Worm (Caenorhabditis elegans) whole organism, L1 larva: ENCODE data around the gene R160.13.

Source experiments
- F16B12.6 ChIP-seq: fragments of 150-350 bp; optimal IDR thresholded peaks from 2 replicates; lab custom pipeline; 2014; ENCODE audit warnings: missing biosample characterization, missing genetic modification characterization
- alr-1 ChIP-seq: fragments of 200-800 bp; sonication (Bioruptor generic); optimal IDR thresholded peaks from 2 replicates; lab custom pipeline; 2018; ENCODE audit warnings: borderline replicate concordance, mild to moderate bottlenecking, missing genetic modification characterization, missing compliant biosample characterization
- blmp-1 ChIP-seq: fragments of 150-350 bp; optimal IDR thresholded peaks from 2 replicates; lab custom pipeline; 2014; ENCODE audit warnings: missing biosample characterization, missing genetic modification characterization
- ceh-82 ChIP-seq, 3 experiments: fragments of 150-350 bp in 1 of 3; sonication (generic microtip) in 2 of 3; optimal IDR thresholded peaks; 2 replicates each; lab custom pipeline; 2014 to 2017; ENCODE audit warnings: missing biosample characterization in 3 of 3, missing genetic modification characterization in 3 of 3
- ceh-88 ChIP-seq: fragments of 200-800 bp; sonication (Bioruptor generic); IDR thresholded peaks from 2 replicates; pipeline ENCODE4 v1.3.6; 2022; ENCODE audit warnings: missing genetic modification characterization, missing compliant biosample characterization
- ceh-90 ChIP-seq: sonication (generic microtip); optimal IDR thresholded peaks from 2 replicates; lab custom pipeline; 2016; ENCODE audit warnings: missing genetic modification characterization, missing compliant biosample characterization
- ces-1 ChIP-seq: fragments of 150-350 bp; optimal IDR thresholded peaks from 2 replicates; lab custom pipeline; 2014; ENCODE audit warnings: missing biosample characterization, missing genetic modification reagents, missing genetic modification characterization
- efl-1 ChIP-seq, 4 experiments: fragments of 150-350 bp; optimal IDR thresholded peaks in 3 of 4; peaks in 1 of 4; 1 replicate in 1 of 4; 2 replicates in 3 of 4; lab custom pipeline; 2014; ENCODE audit warnings: missing biosample characterization in 2 of 4, missing genetic modification characterization in 2 of 4, missing genetic modification reagents in 2 of 4
- elt-2 ChIP-seq: sonication (generic microtip); optimal IDR thresholded peaks from 2 replicates; lab custom pipeline; 2016; ENCODE audit warnings: missing genetic modification characterization, mild to moderate bottlenecking, inconsistent platforms, missing compliant biosample characterization, missing genetic modification reagents
- fkh-8 ChIP-seq: sonication (generic microtip); optimal IDR thresholded peaks from 2 replicates; lab custom pipeline; 2016; ENCODE audit warnings: mild to moderate bottlenecking, missing genetic modification characterization, missing compliant biosample characterization
- fos-1 ChIP-seq: fragments of 150-350 bp; optimal IDR thresholded peaks from 2 replicates; lab custom pipeline; 2014; ENCODE audit warnings: missing biosample characterization, missing genetic modification characterization
- grh-1 ChIP-seq: fragments of 200-800 bp; sonication (Bioruptor generic); IDR thresholded peaks from 2 replicates; pipeline ENCODE4 v1.3.6; 2022; ENCODE audit warnings: missing genetic modification reagents, missing genetic modification characterization, missing compliant biosample characterization
- hlh-17 ChIP-seq: fragments of 200-800 bp; sonication (Bioruptor generic); optimal IDR thresholded peaks from 2 replicates; lab custom pipeline; 2018; ENCODE audit warnings: missing genetic modification characterization, mild to moderate bottlenecking, missing compliant biosample characterization, moderate library complexity, borderline replicate concordance
- irx-1 ChIP-seq: sonication (generic microtip); optimal IDR thresholded peaks from 2 replicates; lab custom pipeline; 2016; ENCODE audit warnings: missing genetic modification characterization, missing compliant biosample characterization
- lin-39 ChIP-seq: fragments of 150-350 bp; optimal IDR thresholded peaks from 2 replicates; lab custom pipeline; 2014; ENCODE audit warnings: missing biosample characterization, missing genetic modification reagents, missing genetic modification characterization
- mab-9 ChIP-seq: fragments of 200-800 bp; sonication (Bioruptor generic); IDR thresholded peaks from 2 replicates; pipeline ENCODE4 v1.3.6; 2022; ENCODE audit warnings: missing genetic modification reagents, missing genetic modification characterization, missing compliant biosample characterization
- mef-2 ChIP-seq: fragments of 150-350 bp; optimal IDR thresholded peaks from 2 replicates; lab custom pipeline; 2014; ENCODE audit warnings: missing biosample characterization, missing genetic modification characterization
- nhr-11 ChIP-seq: fragments of 150-350 bp; optimal IDR thresholded peaks from 2 replicates; lab custom pipeline; 2014; ENCODE audit warnings: missing biosample characterization, missing genetic modification characterization
- nhr-47 ChIP-seq: sonication (generic microtip); optimal IDR thresholded peaks from 2 replicates; lab custom pipeline; 2016; ENCODE audit warnings: mild to moderate bottlenecking, missing genetic modification characterization, moderate library complexity, missing compliant biosample characterization
- nhr-71 ChIP-seq: sonication (generic microtip); optimal IDR thresholded peaks from 2 replicates; lab custom pipeline; 2016; ENCODE audit warnings: mild to moderate bottlenecking, missing genetic modification characterization, moderate library complexity, missing compliant biosample characterization
- nhr-90 ChIP-seq: sonication (generic microtip); optimal IDR thresholded peaks from 2 replicates; lab custom pipeline; 2016; ENCODE audit warnings: mild to moderate bottlenecking, missing genetic modification characterization, missing compliant biosample characterization; ENCODE audit not compliant: poor library complexity
- pag-3 ChIP-seq: sonication (generic microtip); optimal IDR thresholded peaks from 2 replicates; lab custom pipeline; 2017; ENCODE audit warnings: missing genetic modification characterization, mild to moderate bottlenecking, missing compliant biosample characterization, antibody characterized with exemption, borderline replicate concordance; ENCODE audit not compliant: insufficient read depth
- skn-1 ChIP-seq: fragments of 150-350 bp; optimal IDR thresholded peaks from 2 replicates; lab custom pipeline; 2014; ENCODE audit warnings: missing biosample characterization, missing genetic modification characterization
- sox-4 ChIP-seq: sonication (generic microtip); optimal IDR thresholded peaks from 2 replicates; lab custom pipeline; 2016; ENCODE audit warnings: missing genetic modification characterization, missing compliant biosample characterization
- sptf-1 ChIP-seq: fragments of 150-350 bp; optimal IDR thresholded peaks from 2 replicates; lab custom pipeline; 2014; ENCODE audit warnings: missing biosample characterization, missing genetic modification characterization
- swsn-7 ChIP-seq: sonication (generic microtip); optimal IDR thresholded peaks from 2 replicates; lab custom pipeline; 2016; ENCODE audit warnings: missing genetic modification characterization, missing compliant biosample characterization
- unc-62 ChIP-seq: fragments of 150-350 bp; optimal IDR thresholded peaks from 2 replicates; lab custom pipeline; 2014; ENCODE audit warnings: missing biosample characterization, missing genetic modification reagents, missing genetic modification characterization
- unc-86 ChIP-seq: sonication (generic microtip); optimal IDR thresholded peaks from 2 replicates; lab custom pipeline; 2016; ENCODE audit warnings: missing genetic modification characterization, missing compliant biosample characterization
- unc-98 ChIP-seq: fragments of 200-800 bp; sonication (Bioruptor generic); IDR thresholded peaks from 2 replicates; pipeline ENCODE4 v1.3.6; 2022; ENCODE audit warnings: missing genetic modification characterization, missing compliant biosample characterization
- zag-1 ChIP-seq: fragments of 150-350 bp; optimal IDR thresholded peaks from 2 replicates; lab custom pipeline; 2014; ENCODE audit warnings: missing biosample characterization, missing genetic modification characterization
- ztf-4 ChIP-seq: fragments of 150-350 bp; optimal IDR thresholded peaks from 2 replicates; lab custom pipeline; 2014; ENCODE audit warnings: missing biosample characterization, missing genetic modification characterization

The R160.13 gene

ce11 chrX:4371988-4372387 is 675 bp upstream of the R160.13 start, which contains the start of gene R160.14:
Gene R160.14, minus strand, starts transcription at chrX:4372088.
- TF ChIP-seq ztf-4 (no peak), zag-1 (tag; lab: Kevin White, UChicago) (no peak), nhr-71 (tag; lab: Kevin White, UChicago) (no peak), ces-1 (GFP tag; lab: Kevin White, UChicago) (no peak), unc-98 (no peak), mab-9 (GFP tag; lab: Robert Waterston, UW) (no peak)
- TF ChIP-seq, all 84 proteins: peak for 0

DNA sequence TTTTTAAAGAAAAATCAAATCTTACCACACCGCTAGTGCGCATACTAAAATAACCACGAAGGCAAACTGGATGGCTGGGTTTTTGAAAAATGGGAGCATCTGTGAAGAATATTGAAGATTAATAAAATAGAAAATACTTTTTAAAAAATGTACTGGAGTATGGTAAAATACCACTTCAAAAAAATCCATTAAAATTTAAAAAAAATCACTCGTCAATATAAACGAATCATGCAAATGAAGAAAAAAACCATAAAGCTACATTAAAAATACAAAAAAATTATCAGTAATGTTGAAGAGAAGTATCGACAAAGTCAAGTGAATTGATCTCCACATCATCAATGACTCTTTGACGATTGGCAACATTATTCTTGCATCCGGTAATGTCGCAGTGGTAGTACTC is 557 bp downstream of the R160.13 start, which contains the start of gene R160.5:
R160.5 (minus strand) TSS at position 101 of the 400 bp plus-strand sequence.
- no peak for TF ChIP-seq elt-2 (tag; lab: Kevin White, UChicago)
- no peak for TF ChIP-seq efl-1 (optimal IDR thresholded peaks at IDR 0.05; lab: Kevin White, UChicago)
- TF ChIP-seq efl-1 (GFP tag; optimal IDR thresholded peaks at IDR 0.05 in 1 of 2; lab: Kevin White, UChicago), result no peak
- no peak for TF ChIP-seq unc-86 (tag; lab: Kevin White, UChicago)
- TF ChIP-seq nhr-71 (tag; lab: Kevin White, UChicago), result no peak
- no peak for TF ChIP-seq mab-9 (GFP tag; lab: Robert Waterston, UW)
- TF ChIP-seq alr-1 (tag; lab: Kevin White, UChicago), result no peak
- no peak for TF ChIP-seq skn-1 (tag; lab: Kevin White, UChicago)
- no peak for TF ChIP-seq nhr-11 (tag; lab: Kevin White, UChicago)
- no peak for TF ChIP-seq nhr-90
- TF ChIP-seq ces-1 (GFP tag; lab: Kevin White, UChicago), result no peak
- no peak for TF ChIP-seq unc-62
- TF ChIP-seq sox-4 (tag; lab: Kevin White, UChicago), result no peak
- no peak for TF ChIP-seq ceh-82 (tag; optimal IDR thresholded peaks at IDR 0.05; lab: Kevin White, UChicago)
- no peak for TF ChIP-seq blmp-1 (tag; lab: Kevin White, UChicago)
- no peak for TF ChIP-seq pag-3 (tag; lab: Kevin White, UChicago)

DNA sequence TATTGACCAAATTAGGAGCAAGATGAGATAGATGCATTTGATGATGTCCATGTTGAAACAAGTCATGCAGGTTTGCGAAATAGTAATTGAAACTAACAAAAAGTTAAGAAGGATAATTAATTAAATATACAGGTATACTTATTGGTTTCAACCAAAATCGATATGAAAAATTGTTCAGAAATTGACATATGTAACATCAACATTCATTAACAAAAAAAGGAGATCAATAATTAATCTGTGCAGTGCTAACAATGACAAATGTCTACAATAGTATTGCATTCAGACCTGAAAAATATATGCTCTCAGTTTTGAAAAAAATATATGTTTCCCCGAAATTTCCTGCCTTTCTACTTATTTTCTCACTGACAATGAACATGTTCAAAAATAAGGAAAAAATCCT is 2.5 kb downstream of the R160.13 start, which contains the start of gene R160.4:
R160.4 (minus strand) TSS at position 101 of the 400 bp plus-strand sequence.
- TF ChIP-seq blmp-1 (tag; lab: Kevin White, UChicago) (no peak), swsn-7 (tag; lab: Kevin White, UChicago) (no peak), F16B12.6 (no peak), unc-98 (no peak), sptf-1 (tag; lab: Kevin White, UChicago) (no peak), ceh-88 (GFP tag; lab: Robert Waterston, UW) (no peak), unc-86 (tag; lab: Kevin White, UChicago) (no peak), mab-9 (GFP tag; lab: Robert Waterston, UW) (no peak), ceh-90 (no peak), nhr-47 (tag; lab: Kevin White, UChicago) (no peak)

ce11 chrX:4367414-4367813 is 3.9 kb downstream of the R160.13 start, which contains the start of gene R160.10:
Gene R160.10, minus strand, starts transcription at chrX:4367514.
- no peak for TF ChIP-seq fkh-8 (tag; lab: Kevin White, UChicago)
- no peak for TF ChIP-seq fos-1 (tag; lab: Kevin White, UChicago)
- no peak for TF ChIP-seq alr-1 (tag; lab: Kevin White, UChicago)
- no peak for TF ChIP-seq skn-1 (tag; lab: Kevin White, UChicago)
- TF ChIP-seq, all 84 proteins: peak for 0

DNA sequence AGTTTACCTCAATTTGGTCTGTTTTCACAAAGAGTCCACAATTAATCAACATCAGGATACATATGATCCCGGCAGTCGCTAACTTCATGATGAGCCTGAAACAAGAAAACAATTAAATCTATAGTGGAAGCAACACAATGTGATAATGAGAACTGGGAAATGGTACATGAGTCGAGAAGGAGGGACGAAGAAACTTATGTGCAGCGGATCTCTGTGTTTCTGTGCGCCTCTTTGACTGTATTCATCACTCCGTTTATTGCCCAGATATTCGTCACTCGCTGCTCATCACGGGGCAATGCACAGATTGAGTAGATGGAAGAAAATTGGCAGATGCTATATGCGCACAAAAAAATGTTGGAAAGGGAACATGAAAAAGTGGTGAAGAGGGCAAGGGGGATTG is 5.1 kb downstream of the R160.13 start, which contains the start of gene R160.3:
R160.3 (minus strand) TSS at position 101 of the 400 bp plus-strand sequence.
- TF ChIP-seq mef-2 (tag; lab: Kevin White, UChicago) (no peak), swsn-7 (tag; lab: Kevin White, UChicago) (no peak), irx-1 (tag; lab: Kevin White, UChicago) (no peak), ztf-4 (no peak), grh-1 (GFP tag; lab: Robert Waterston, UW) (no peak), lin-39 (no peak), alr-1 (tag; lab: Kevin White, UChicago) (no peak), hlh-17 (GFP tag; lab: Kevin White, UChicago) (no peak)
